Fruit fly (Drosophila melanogaster) whole organism, embryonic: ENCODE measurements around the gene CG18808.
A peak's percentile ranks its signal among the peaks of the same experiment; 100 is the strongest.

ENCODE experiments used
- BEAF-32 ChIP-seq: fragments of 200-800 bp; sonication (Bioruptor generic); optimal IDR thresholded peaks from 3 replicates; lab custom pipeline; 2017; ENCODE audit warnings: missing biosample characterization, missing genetic modification characterization, mild to moderate bottlenecking, moderate library complexity, missing genetic modification reagents
- CG11504 ChIP-seq: fragments of 200-800 bp; sonication (Bioruptor generic); optimal IDR thresholded peaks from 3 replicates; lab custom pipeline; 2019; ENCODE audit warnings: missing biosample characterization, mild to moderate bottlenecking, missing genetic modification characterization, moderate library complexity
- CG11560 ChIP-seq: fragments of 200-800 bp; sonication (Bioruptor generic); IDR thresholded peaks from 3 replicates; pipeline ENCODE4 v1.3.6; 2022; ENCODE audit warnings: missing biosample characterization, missing genetic modification characterization
- CG11696 ChIP-seq: fragments of 200-800 bp; sonication (Bioruptor generic); IDR thresholded peaks from 2 replicates; pipeline ENCODE4 v1.3.6; 2022; ENCODE audit warnings: missing biosample characterization, missing genetic modification characterization
- CG12219 ChIP-seq: fragments of 200-800 bp; sonication (Bioruptor generic); optimal IDR thresholded peaks from 3 replicates; lab custom pipeline; 2018; ENCODE audit warnings: missing biosample characterization, mild to moderate bottlenecking, missing genetic modification characterization
- CG12769 ChIP-seq: fragments of 200-800 bp; sonication (Bioruptor generic); optimal IDR thresholded peaks from 2 replicates; lab custom pipeline; 2019; ENCODE audit warnings: missing biosample characterization, mild to moderate bottlenecking, missing genetic modification characterization, moderate library complexity
- CG15514 ChIP-seq: fragments of 200-800 bp; sonication (Bioruptor generic); optimal IDR thresholded peaks from 3 replicates; lab custom pipeline; 2017; ENCODE audit warnings: missing biosample characterization, missing genetic modification characterization, mild to moderate bottlenecking, moderate library complexity, missing genetic modification reagents
- CG17829 ChIP-seq: fragments of 200-800 bp; optimal IDR thresholded peaks from 2 replicates; lab custom pipeline; 2019; ENCODE audit warnings: missing biosample characterization, mild to moderate bottlenecking, missing genetic modification characterization, moderate library complexity
- CG18764 ChIP-seq: fragments of 200-800 bp; sonication (Bioruptor generic); optimal IDR thresholded peaks from 3 replicates; lab custom pipeline; 2016; ENCODE audit warnings: missing biosample characterization, missing genetic modification characterization
- CG2712 ChIP-seq: fragments of 200-800 bp; optimal IDR thresholded peaks from 3 replicates; lab custom pipeline; 2019; ENCODE audit warnings: missing biosample characterization, mild to moderate bottlenecking, missing genetic modification characterization, moderate library complexity
- CG31224 ChIP-seq: fragments of 200-800 bp; sonication (Bioruptor generic); IDR thresholded peaks from 2 replicates; pipeline ENCODE4 v1.3.6; 2022; ENCODE audit warnings: missing biosample characterization, missing genetic modification characterization
- CG34422 ChIP-seq: fragments of 200-800 bp; sonication (Bioruptor generic); IDR thresholded peaks from 3 replicates; pipeline ENCODE4 v1.3.6; 2022; ENCODE audit warnings: missing biosample characterization, missing genetic modification characterization
- CG3838 ChIP-seq: fragments of 200-800 bp; sonication (Bioruptor generic); optimal IDR thresholded peaks from 3 replicates; lab custom pipeline; 2016; ENCODE audit warnings: missing biosample characterization, missing genetic modification characterization
- CG4820 ChIP-seq: fragments of 200-800 bp; sonication (Bioruptor generic); optimal IDR thresholded peaks from 3 replicates; lab custom pipeline; 2016; ENCODE audit warnings: missing biosample characterization, missing genetic modification characterization
- CG6654 ChIP-seq: fragments of 200-800 bp; sonication (Bioruptor generic); optimal IDR thresholded peaks from 2 replicates; lab custom pipeline; 2017; ENCODE audit warnings: missing biosample characterization, mild to moderate bottlenecking, missing genetic modification characterization
- CG7928 ChIP-seq: fragments of 200-800 bp; sonication (Bioruptor generic); optimal IDR thresholded peaks from 2 replicates; lab custom pipeline; 2017; ENCODE audit warnings: missing biosample characterization, mild to moderate bottlenecking, missing genetic modification characterization
- CG9727 ChIP-seq: fragments of 200-800 bp; sonication (Bioruptor generic); optimal IDR thresholded peaks from 3 replicates; lab custom pipeline; 2017; ENCODE audit warnings: missing biosample characterization, mild to moderate bottlenecking, missing genetic modification characterization
- CG9797 ChIP-seq: fragments of 200-800 bp; sonication (Bioruptor generic); optimal IDR thresholded peaks from 3 replicates; lab custom pipeline; 2018; ENCODE audit warnings: missing biosample characterization, mild to moderate bottlenecking, missing genetic modification characterization
- Camta ChIP-seq: fragments of 200-800 bp; sonication (Bioruptor generic); optimal IDR thresholded peaks from 2 replicates; lab custom pipeline; 2016; ENCODE audit warnings: missing biosample characterization, missing genetic modification characterization
- Chrac-16 ChIP-seq: fragments of 200-800 bp; sonication (Bioruptor generic); optimal IDR thresholded peaks from 3 replicates; lab custom pipeline; 2016; ENCODE audit warnings: missing biosample characterization, missing genetic modification characterization
- D19B ChIP-seq: fragments of 200-800 bp; sonication (Bioruptor generic); optimal IDR thresholded peaks from 2 replicates; lab custom pipeline; 2017; ENCODE audit warnings: missing biosample characterization, mild to moderate bottlenecking, missing genetic modification characterization
- MBD-R2 ChIP-seq: fragments of 200-800 bp; sonication (Bioruptor generic); IDR thresholded peaks from 2 replicates; pipeline ENCODE4 v1.3.6; 2022; ENCODE audit warnings: missing biosample characterization, missing genetic modification characterization
- Sox100B ChIP-seq: fragments of 200-800 bp; sonication (Bioruptor generic); optimal IDR thresholded peaks from 3 replicates; lab custom pipeline; 2018; ENCODE audit warnings: missing biosample characterization, mild to moderate bottlenecking, missing genetic modification characterization
- YL-1 ChIP-seq: fragments of 200-800 bp; sonication (Bioruptor generic); optimal IDR thresholded peaks from 3 replicates; lab custom pipeline; 2017; ENCODE audit warnings: missing biosample characterization, mild to moderate bottlenecking, missing genetic modification characterization
- abd-A ChIP-seq: fragments of 200-800 bp; sonication (Bioruptor generic); optimal IDR thresholded peaks from 3 replicates; lab custom pipeline; 2019; ENCODE audit warnings: missing biosample characterization, mild to moderate bottlenecking, missing genetic modification characterization, moderate library complexity
- ato ChIP-seq: fragments of 200-800 bp; sonication (Bioruptor generic); IDR thresholded peaks from 2 replicates; pipeline ENCODE4 v1.3.6; 2022; ENCODE audit warnings: missing biosample characterization, missing genetic modification characterization; ENCODE audit not compliant: partially characterized antibody
- bowl ChIP-seq: fragments of 200-800 bp; sonication (Bioruptor generic); IDR thresholded peaks from 2 replicates; pipeline ENCODE4 v1.3.6; 2022; ENCODE audit warnings: missing biosample characterization, missing genetic modification characterization
- btn ChIP-seq: fragments of 200-800 bp; sonication (Bioruptor generic); optimal IDR thresholded peaks from 2 replicates; lab custom pipeline; 2016; ENCODE audit warnings: missing biosample characterization, missing genetic modification characterization
- chif ChIP-seq, 2 experiments: fragments of 200-800 bp; sonication (Bioruptor generic); optimal IDR thresholded peaks; 3 replicates each; lab custom pipeline; 2016; ENCODE audit warnings: missing biosample characterization in 2 of 2, missing genetic modification characterization in 2 of 2
- chinmo ChIP-seq: fragments of 200-800 bp; sonication (Bioruptor generic); IDR thresholded peaks from 4 replicates; pipeline ENCODE4 v1.3.6; 2022; ENCODE audit warnings: missing biosample characterization, missing genetic modification characterization; ENCODE audit not compliant: partially characterized antibody
- ci ChIP-seq: fragments of 200-800 bp; sonication (Bioruptor generic); IDR thresholded peaks from 3 replicates; pipeline ENCODE4 v1.3.6; 2022; ENCODE audit warnings: missing biosample characterization, missing genetic modification characterization
- dan ChIP-seq: fragments of 200-800 bp; sonication (Bioruptor generic); IDR thresholded peaks from 2 replicates; pipeline ENCODE4 v1.3.6; 2022; ENCODE audit warnings: missing biosample characterization, missing genetic modification characterization
- dm ChIP-seq: fragments of 200-800 bp; sonication (Bioruptor generic); optimal IDR thresholded peaks from 3 replicates; lab custom pipeline; 2016; ENCODE audit warnings: missing biosample characterization, missing genetic modification characterization
- ewg ChIP-seq: fragments of 200-800 bp; sonication (Bioruptor generic); optimal IDR thresholded peaks from 3 replicates; lab custom pipeline; 2017; ENCODE audit warnings: mild to moderate bottlenecking, missing biosample characterization, missing genetic modification reagents, missing genetic modification characterization
- gsb-n ChIP-seq: fragments of 200-800 bp; sonication (Bioruptor generic); optimal IDR thresholded peaks from 3 replicates; lab custom pipeline; 2018; ENCODE audit warnings: missing biosample characterization, mild to moderate bottlenecking, missing genetic modification characterization
- gt ChIP-seq: fragments of 200-800 bp; sonication (Bioruptor generic); IDR thresholded peaks from 2 replicates; pipeline ENCODE4 v1.3.6; 2022; ENCODE audit warnings: missing biosample characterization, missing genetic modification characterization
- hbn ChIP-seq: fragments of 200-800 bp; sonication (Bioruptor generic); IDR thresholded peaks from 2 replicates; pipeline ENCODE4 v1.3.6; 2022; ENCODE audit warnings: missing biosample characterization, missing genetic modification characterization; ENCODE audit not compliant: partially characterized antibody
- mam ChIP-seq: fragments of 200-800 bp; sonication (Bioruptor generic); optimal IDR thresholded peaks from 3 replicates; lab custom pipeline; 2016; ENCODE audit warnings: missing biosample characterization, missing genetic modification characterization
- odd ChIP-seq: fragments of 200-800 bp; sonication (Bioruptor generic); optimal IDR thresholded peaks from 2 replicates; lab custom pipeline; 2017; ENCODE audit warnings: missing biosample characterization, mild to moderate bottlenecking, missing genetic modification characterization
- pb ChIP-seq: fragments of 200-800 bp; sonication (Bioruptor generic); optimal IDR thresholded peaks from 3 replicates; lab custom pipeline; 2016; ENCODE audit warnings: missing biosample characterization, missing genetic modification characterization
- prd ChIP-seq, 3 experiments: fragments of >200 bp in 2 of 3; fragments of 200-800 bp in 1 of 3; sonication (Bioruptor generic) in 1 of 3; optimal IDR thresholded peaks in 2 of 3; IDR thresholded peaks in 1 of 3; 2 replicates in 2 of 3; 3 replicates in 1 of 3; pipeline versions ENCODE4 v1.3.6 to Lab custom; 2017 to 2022; ENCODE audit warnings: missing biosample characterization in 1 of 3, missing genetic modification characterization in 1 of 3
- row ChIP-seq: fragments of 200-800 bp; sonication (Bioruptor generic); IDR thresholded peaks from 3 replicates; pipeline ENCODE4 v1.3.6; 2022; ENCODE audit warnings: missing biosample characterization, missing genetic modification characterization
- run ChIP-seq: fragments of 200-800 bp; sonication (Bioruptor generic); optimal IDR thresholded peaks from 3 replicates; lab custom pipeline; 2018; ENCODE audit warnings: missing biosample characterization, mild to moderate bottlenecking, missing genetic modification characterization
- sens ChIP-seq: fragments of 200-800 bp; sonication (Bioruptor generic); peaks from one replicate; lab custom pipeline; 2016; ENCODE audit warnings: missing biosample characterization, missing genetic modification characterization
- sima ChIP-seq: fragments of 200-800 bp; sonication (Bioruptor generic); optimal IDR thresholded peaks from 2 replicates; lab custom pipeline; 2016; ENCODE audit warnings: missing biosample characterization, missing genetic modification characterization
- stwl ChIP-seq: fragments of 200-800 bp; sonication (Bioruptor generic); optimal IDR thresholded peaks from 3 replicates; lab custom pipeline; 2018; ENCODE audit warnings: missing biosample characterization, mild to moderate bottlenecking, missing genetic modification characterization, moderate library complexity
- sug ChIP-seq: fragments of 200-800 bp; optimal IDR thresholded peaks from 2 replicates; lab custom pipeline; 2019; ENCODE audit warnings: missing biosample characterization, mild to moderate bottlenecking, missing genetic modification characterization, moderate library complexity
- tap ChIP-seq: fragments of 200-800 bp; optimal IDR thresholded peaks from 3 replicates; lab custom pipeline; 2019; ENCODE audit warnings: missing biosample characterization, mild to moderate bottlenecking, missing genetic modification characterization, moderate library complexity
- tgo ChIP-seq: fragments of 200-800 bp; sonication (Bioruptor generic); IDR thresholded peaks from 3 replicates; pipeline ENCODE4 v1.3.6; 2022; ENCODE audit warnings: missing biosample characterization, missing genetic modification characterization
- tll ChIP-seq, 2 experiments: fragments of 200-800 bp in 1 of 2; fragments of >200 bp in 1 of 2; sonication (Bioruptor generic) in 1 of 2; optimal IDR thresholded peaks; 2 replicates each; lab custom pipeline; 2017 to 2019; ENCODE audit warnings: missing biosample characterization in 2 of 2, missing genetic modification characterization in 2 of 2, mild to moderate bottlenecking in 1 of 2, moderate library complexity in 1 of 2
- vvl ChIP-seq: fragments of 200-800 bp; sonication (Bioruptor generic); IDR thresholded peaks from 2 replicates; pipeline ENCODE4 v1.3.6; 2022; ENCODE audit warnings: missing biosample characterization, missing genetic modification characterization

The CG18808 gene

DNA sequence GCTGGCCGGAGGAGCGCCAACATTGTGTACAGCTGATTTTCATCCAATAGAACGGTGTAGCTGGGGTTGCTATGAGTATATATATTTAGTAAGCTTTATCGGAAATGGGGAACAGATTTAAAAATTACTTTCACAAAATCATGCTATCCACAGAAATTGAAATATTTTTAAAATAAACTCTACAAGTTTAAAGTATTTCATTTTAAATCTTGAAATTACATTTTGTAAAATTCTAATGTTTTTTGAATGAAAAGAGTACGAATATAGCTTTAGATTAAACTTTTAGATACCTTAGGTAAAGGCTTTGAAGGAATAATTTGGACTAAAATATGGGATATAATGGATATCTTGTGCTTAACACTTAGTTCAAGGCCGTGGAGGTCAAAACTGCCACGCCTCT lies at the start of gene CG18808:
CG18808 (minus strand) TSS at position 101 of the 400 bp plus-strand sequence.
- TF ChIP-seq hbn (GFP tag; lab: Robert Waterston, UW) (no peak), Sox100B (no peak), sima (no peak), sug (tag; lab: Kevin White, UChicago) (no peak), CG34422 (no peak), CG7928 (GFP tag; lab: Kevin White, UChicago) (no peak), Chrac-16 (no peak), MBD-R2 (GFP tag; lab: Robert Waterston, UW) (no peak), CG17829 (tag; lab: Kevin White, UChicago) (no peak), mam (GFP tag; lab: Kevin White, UChicago) (no peak), run (no peak), tll (GFP tag; optimal IDR thresholded peaks at IDR 0.05; lab: Kevin White, UChicago) (no peak), CG11696 (GFP tag; lab: Robert Waterston, UW) (no peak), dm (GFP tag; lab: Kevin White, UChicago) (no peak), YL-1 (GFP tag; lab: Kevin White, UChicago) (no peak), gsb-n (no peak), CG18764 (GFP tag; lab: Kevin White, UChicago) (no peak), dan (no peak), stwl (no peak)

DNA sequence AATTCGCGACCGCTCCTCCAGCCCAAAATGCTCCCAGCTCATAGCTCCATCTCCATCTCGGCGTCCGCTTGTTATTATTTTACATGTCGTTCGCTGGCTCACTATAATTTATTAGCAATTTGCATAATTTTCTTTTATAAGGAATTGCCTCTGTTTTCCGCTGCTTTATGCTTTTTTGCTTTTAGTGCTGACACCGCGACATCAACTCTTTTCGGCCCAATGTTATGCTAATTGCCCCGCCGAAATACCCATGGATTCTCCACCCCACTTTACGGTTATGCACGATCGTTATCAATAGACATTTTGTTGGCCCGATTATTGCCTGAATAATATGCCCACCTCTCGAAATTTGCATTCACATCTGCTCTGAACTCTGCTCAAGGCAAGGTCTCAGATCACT lies 48.0 kb upstream of the CG18808 start:
- peak; percentile 53 for TF ChIP-seq abd-A (tag; lab: Kevin White, UChicago)
- TF ChIP-seq D19B (GFP tag; lab: Kevin White, UChicago), result no peak
- no peak for TF ChIP-seq CG9727 (GFP tag; lab: Kevin White, UChicago)
- TF ChIP-seq ewg, result no peak
- no peak for TF ChIP-seq CG3838
- TF ChIP-seq chinmo (GFP tag; lab: Robert Waterston, UW), result peak; percentile 67; the same call in 1 of the 4 replicates
- no peak for TF ChIP-seq pb
- TF ChIP-seq ato (GFP tag; lab: Robert Waterston, UW), result no peak
- no peak for TF ChIP-seq odd
- peak; percentile 58; the same call in 1 of the 2 replicates for TF ChIP-seq vvl (GFP tag; lab: Robert Waterston, UW)
- TF ChIP-seq CG4820 (GFP tag; lab: Kevin White, UChicago), result no peak
- no peak for TF ChIP-seq BEAF-32 (GFP tag; lab: Kevin White, UChicago)
- TF ChIP-seq CG11560 (tag; lab: Robert Waterston, UW), result no peak
- TF ChIP-seq CG9797 (GFP tag; lab: Kevin White, UChicago), result no peak
- TF ChIP-seq CG2712, result no peak
- TF ChIP-seq CG31224 (GFP tag; lab: Robert Waterston, UW), result no peak
- no peak for TF ChIP-seq tgo (GFP tag; lab: Robert Waterston, UW)

DNA sequence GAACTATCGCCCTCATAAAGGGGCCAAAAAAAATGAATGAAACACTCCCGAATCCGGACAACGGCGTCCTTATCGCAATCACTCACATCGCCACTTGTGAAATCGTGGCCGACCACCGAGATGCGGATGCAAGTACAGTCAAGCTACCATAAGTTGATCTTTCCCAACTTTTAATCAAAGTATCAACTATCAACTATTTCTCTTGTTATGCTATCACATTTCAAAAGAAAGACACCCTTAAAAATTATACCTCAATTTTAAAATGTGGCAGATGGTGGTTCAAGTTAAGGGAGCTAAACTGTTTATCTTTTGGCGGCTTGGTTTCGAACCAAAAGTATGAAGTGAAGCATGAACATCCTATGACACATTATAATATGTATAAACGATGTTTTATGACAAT lies 46.9 kb upstream of the CG18808 start:
- TF ChIP-seq CG11504 (tag; lab: Kevin White, UChicago), result peak; percentile 10
- TF ChIP-seq sens (GFP tag; lab: Kevin White, UChicago), result peak; percentile 55
- TF ChIP-seq prd (optimal IDR thresholded peaks at IDR 0.05; lab: Kevin White, UChicago), result no peak
- TF ChIP-seq prd (GFP tag; IDR thresholded peaks at IDR 0.05; lab: Robert Waterston, UW), result peak; percentile 28; the same call in 1 of the 3 replicates
- no peak for TF ChIP-seq btn (GFP tag; lab: Kevin White, UChicago)
- no peak for TF ChIP-seq Camta (GFP tag; lab: Kevin White, UChicago)
- no peak for TF ChIP-seq gt (GFP tag; lab: Robert Waterston, UW)
- 0 out of 3 replicates have a peak, but pooled peaks have one; percentile 32 for TF ChIP-seq row (GFP tag; lab: Robert Waterston, UW)
- no peak for TF ChIP-seq chif (GFP tag; optimal IDR thresholded peaks at IDR 0.05; lab: Kevin White, UChicago)
- no peak for TF ChIP-seq CG15514 (GFP tag; lab: Kevin White, UChicago)
- TF ChIP-seq CG11560 (tag; lab: Robert Waterston, UW), result no peak
- TF ChIP-seq bowl (GFP tag; lab: Robert Waterston, UW), result no peak
- no peak for TF ChIP-seq CG6654 (GFP tag; lab: Kevin White, UChicago)
- peak; percentile 55; the same call in 1 of the 3 replicates for TF ChIP-seq ci
- peak; percentile 12 for TF ChIP-seq CG12769 (tag; lab: Kevin White, UChicago)
- no peak for TF ChIP-seq CG12219 (GFP tag; lab: Kevin White, UChicago)
- TF ChIP-seq tap (tag; lab: Kevin White, UChicago), result peak; percentile 6
